Fruit fly (Drosophila melanogaster) whole organism, pupa: ENCODE results near the gene CG15408.

Source experiments
- CG12605 ChIP-seq: fragments of 200-800 bp; sonication (Bioruptor generic); IDR thresholded peaks from 2 replicates; pipeline ENCODE4 v1.3.6; 2022; ENCODE audit warnings: missing biosample characterization, missing genetic modification characterization
- CG32121 ChIP-seq: fragments of 200-800 bp; sonication (Bioruptor generic); IDR thresholded peaks from 2 replicates; pipeline ENCODE4 v1.3.6; 2022; ENCODE audit warnings: missing biosample characterization, missing genetic modification characterization
- CG4496 ChIP-seq: fragments of 200-800 bp; sonication (Bioruptor generic); IDR thresholded peaks from 3 replicates; pipeline ENCODE4 v1.3.6; 2022; ENCODE audit warnings: missing biosample characterization, missing genetic modification characterization
- CG8301 ChIP-seq: fragments of 200-800 bp; sonication (Bioruptor generic); optimal IDR thresholded peaks from 2 replicates; lab custom pipeline; 2018; ENCODE audit warnings: missing biosample characterization, mild to moderate bottlenecking, missing genetic modification characterization
- CG9948 ChIP-seq: fragments of 200-800 bp; sonication (Bioruptor generic); optimal IDR thresholded peaks from 2 replicates; lab custom pipeline; 2018; ENCODE audit warnings: missing biosample characterization, mild to moderate bottlenecking, missing genetic modification characterization, moderate library complexity
- Snoo ChIP-seq: fragments of 200-800 bp; sonication (Bioruptor generic); optimal IDR thresholded peaks from 3 replicates; lab custom pipeline; 2017; ENCODE audit warnings: missing biosample characterization, mild to moderate bottlenecking, missing genetic modification characterization, inconsistent platforms
- fd96Ca ChIP-seq: fragments of 200-800 bp; sonication (Bioruptor generic); IDR thresholded peaks from 3 replicates; pipeline ENCODE4 v1.3.6; 2022; ENCODE audit warnings: missing biosample characterization, missing genetic modification characterization
- gl ChIP-seq: fragments of 200-800 bp; sonication (Bioruptor generic); optimal IDR thresholded peaks from 2 replicates; lab custom pipeline; 2018; ENCODE audit warnings: missing biosample characterization, mild to moderate bottlenecking, missing genetic modification characterization

dm6 chr2L:3355791-3356190 is 23.2 kb downstream of the CG15408 start:
- TF ChIP-seq CG8301 (tag; lab: Kevin White, UChicago), result no peak
- TF ChIP-seq CG12605, result no peak
- peak; percentile 47; the same call in 1 of the 3 replicates for TF ChIP-seq fd96Ca (GFP tag; lab: Robert Waterston, UW)
- TF ChIP-seq Snoo, result no peak
- no peak for TF ChIP-seq gl (tag; lab: Kevin White, UChicago)
- TF ChIP-seq CG4496 (GFP tag; lab: Robert Waterston, UW), result no peak
- no peak for TF ChIP-seq CG32121
- no peak for TF ChIP-seq CG9948 (tag; lab: Kevin White, UChicago)
